Fruit fly (Drosophila melanogaster) whole organism, embryonic: Measurements from ENCODE around the gene CG13126.

Source experiments
- Aef1 ChIP-seq: fragments of 200-800 bp; sonication (Bioruptor generic); IDR thresholded peaks from 3 replicates; pipeline ENCODE4 v1.3.6; 2022; ENCODE audit warnings: missing biosample characterization, missing genetic modification characterization
- CG10274 ChIP-seq: fragments of 200-800 bp; sonication (Bioruptor generic); optimal IDR thresholded peaks from 3 replicates; lab custom pipeline; 2017; ENCODE audit warnings: missing biosample characterization, mild to moderate bottlenecking, missing genetic modification characterization
- CG10654 ChIP-seq: fragments of 200-800 bp; sonication (Bioruptor generic); optimal IDR thresholded peaks from 2 replicates; lab custom pipeline; 2016; ENCODE audit warnings: missing biosample characterization, missing genetic modification characterization
- CG10979 ChIP-seq: fragments of 200-800 bp; sonication (Bioruptor generic); optimal IDR thresholded peaks from 2 replicates; lab custom pipeline; 2018; ENCODE audit warnings: missing biosample characterization, mild to moderate bottlenecking, missing genetic modification characterization, moderate library complexity
- CG11085 ChIP-seq: fragments of 200-800 bp; sonication (Bioruptor generic); IDR thresholded peaks from 2 replicates; pipeline ENCODE4 v1.3.6; 2022; ENCODE audit warnings: missing biosample characterization, missing genetic modification characterization
- CG12744 ChIP-seq: fragments of 200-800 bp; sonication (Bioruptor generic); optimal IDR thresholded peaks from 2 replicates; lab custom pipeline; 2016; ENCODE audit warnings: missing biosample characterization, missing genetic modification characterization
- CG14860 ChIP-seq: fragments of 200-800 bp; sonication (Bioruptor generic); IDR thresholded peaks from 3 replicates; pipeline ENCODE4 v1.3.6; 2022; ENCODE audit warnings: missing biosample characterization, missing genetic modification characterization; ENCODE audit not compliant: partially characterized antibody
- CG14965 ChIP-seq: fragments of 200-800 bp; sonication (Bioruptor generic); optimal IDR thresholded peaks from 2 replicates; lab custom pipeline; 2016; ENCODE audit warnings: missing biosample characterization, missing genetic modification characterization, borderline replicate concordance
- CG1792 ChIP-seq: fragments of 200-800 bp; sonication (Bioruptor generic); optimal IDR thresholded peaks from 2 replicates; lab custom pipeline; 2016; ENCODE audit warnings: missing biosample characterization, missing genetic modification characterization
- CG2120 ChIP-seq: fragments of 200-800 bp; sonication (Bioruptor generic); optimal IDR thresholded peaks from 3 replicates; lab custom pipeline; 2016; ENCODE audit warnings: missing biosample characterization, missing genetic modification characterization
- CG2199 ChIP-seq: fragments of 200-800 bp; sonication (Bioruptor generic); IDR thresholded peaks from 3 replicates; pipeline ENCODE4 v1.3.6; 2022; ENCODE audit warnings: missing biosample characterization, missing genetic modification characterization
- CG32532 ChIP-seq: fragments of 200-800 bp; sonication (Bioruptor generic); IDR thresholded peaks from 2 replicates; pipeline ENCODE4 v1.3.6; 2022; ENCODE audit warnings: missing biosample characterization, missing genetic modification characterization
- CG7556 ChIP-seq: fragments of 200-800 bp; sonication (Bioruptor generic); optimal IDR thresholded peaks from 2 replicates; lab custom pipeline; 2017; ENCODE audit warnings: missing biosample characterization, mild to moderate bottlenecking, missing genetic modification characterization
- CG7745 ChIP-seq: fragments of 200-800 bp; sonication (Bioruptor generic); optimal IDR thresholded peaks from 2 replicates; lab custom pipeline; 2018; ENCODE audit warnings: missing biosample characterization, mild to moderate bottlenecking, missing genetic modification characterization, moderate library complexity
- CG7928 ChIP-seq: fragments of 200-800 bp; sonication (Bioruptor generic); optimal IDR thresholded peaks from 2 replicates; lab custom pipeline; 2017; ENCODE audit warnings: missing biosample characterization, mild to moderate bottlenecking, missing genetic modification characterization
- CG9817 ChIP-seq: fragments of 200-800 bp; sonication (Bioruptor generic); optimal IDR thresholded peaks from 2 replicates; lab custom pipeline; 2018; ENCODE audit warnings: missing biosample characterization, mild to moderate bottlenecking, missing genetic modification characterization, moderate library complexity
- Dad ChIP-seq: fragments of 200-800 bp; sonication (Bioruptor generic); optimal IDR thresholded peaks from 3 replicates; lab custom pipeline; 2016; ENCODE audit warnings: missing biosample characterization, missing genetic modification characterization
- H15 ChIP-seq: fragments of 200-800 bp; sonication (Bioruptor generic); IDR thresholded peaks from 3 replicates; pipeline ENCODE4 v1.3.6; 2022; ENCODE audit warnings: missing biosample characterization, missing genetic modification characterization
- HmgZ ChIP-seq: fragments of 200-800 bp; sonication (Bioruptor generic); optimal IDR thresholded peaks from 2 replicates; lab custom pipeline; 2018; ENCODE audit warnings: missing biosample characterization, mild to moderate bottlenecking, missing genetic modification characterization
- Hmr ChIP-seq: fragments of 200-800 bp; sonication (Bioruptor generic); optimal IDR thresholded peaks from 3 replicates; lab custom pipeline; 2017; ENCODE audit warnings: mild to moderate bottlenecking, missing biosample characterization, missing genetic modification reagents, missing genetic modification characterization
- Hsf ChIP-seq: fragments of 200-800 bp; sonication (Bioruptor generic); optimal IDR thresholded peaks from 3 replicates; lab custom pipeline; 2016; ENCODE audit warnings: missing biosample characterization, missing genetic modification characterization
- MBD-R2 ChIP-seq: fragments of 200-800 bp; sonication (Bioruptor generic); IDR thresholded peaks from 2 replicates; pipeline ENCODE4 v1.3.6; 2022; ENCODE audit warnings: missing biosample characterization, missing genetic modification characterization
- Oaz ChIP-seq: fragments of 200-800 bp; sonication (Bioruptor generic); IDR thresholded peaks from 2 replicates; pipeline ENCODE4 v1.3.6; 2022; ENCODE audit warnings: missing biosample characterization, missing genetic modification characterization
- Rx ChIP-seq: fragments of 200-800 bp; sonication (Bioruptor generic); IDR thresholded peaks from 2 replicates; pipeline ENCODE4 v1.3.6; 2022; ENCODE audit warnings: missing biosample characterization, missing genetic modification characterization
- Sox102F ChIP-seq: fragments of 200-800 bp; sonication (Bioruptor generic); optimal IDR thresholded peaks from 2 replicates; lab custom pipeline; 2018; ENCODE audit warnings: missing biosample characterization, mild to moderate bottlenecking, missing genetic modification characterization, moderate library complexity
- Trl ChIP-seq, 3 experiments: fragments of >200 bp in 2 of 3; fragments of 200-800 bp in 1 of 3; sonication (Bioruptor generic) in 1 of 3; optimal IDR thresholded peaks; 2 replicates in 1 of 3; 3 replicates in 2 of 3; lab custom pipeline; 2016 to 2017; ENCODE audit warnings: missing biosample characterization in 1 of 3, missing genetic modification characterization in 1 of 3
- YL-1 ChIP-seq: fragments of 200-800 bp; sonication (Bioruptor generic); optimal IDR thresholded peaks from 3 replicates; lab custom pipeline; 2017; ENCODE audit warnings: missing biosample characterization, mild to moderate bottlenecking, missing genetic modification characterization
- abd-A ChIP-seq: fragments of 200-800 bp; sonication (Bioruptor generic); optimal IDR thresholded peaks from 3 replicates; lab custom pipeline; 2019; ENCODE audit warnings: missing biosample characterization, mild to moderate bottlenecking, missing genetic modification characterization, moderate library complexity
- bcd ChIP-seq: fragments of 200-800 bp; sonication (Bioruptor generic); optimal IDR thresholded peaks from 2 replicates; lab custom pipeline; 2017; ENCODE audit warnings: missing biosample characterization, mild to moderate bottlenecking, missing genetic modification characterization
- btn ChIP-seq: fragments of 200-800 bp; sonication (Bioruptor generic); optimal IDR thresholded peaks from 2 replicates; lab custom pipeline; 2016; ENCODE audit warnings: missing biosample characterization, missing genetic modification characterization
- cg ChIP-seq: fragments of 200-800 bp; sonication (Bioruptor generic); optimal IDR thresholded peaks from 3 replicates; lab custom pipeline; 2019; ENCODE audit warnings: missing biosample characterization, mild to moderate bottlenecking, missing genetic modification characterization, moderate library complexity
- chm ChIP-seq: fragments of 200-800 bp; sonication (Bioruptor generic); IDR thresholded peaks from 2 replicates; pipeline ENCODE4 v1.3.6; 2022; ENCODE audit warnings: missing biosample characterization, missing genetic modification characterization
- da ChIP-seq: fragments of 200-800 bp; sonication (Bioruptor generic); optimal IDR thresholded peaks from 2 replicates; lab custom pipeline; 2016; ENCODE audit warnings: missing biosample characterization, missing genetic modification characterization
- dmrt99B ChIP-seq: fragments of 200-800 bp; sonication (Bioruptor generic); optimal IDR thresholded peaks from 2 replicates; lab custom pipeline; 2018; ENCODE audit warnings: missing biosample characterization, mild to moderate bottlenecking, missing genetic modification characterization, moderate library complexity
- gcm ChIP-seq: fragments of 200-800 bp; sonication (Bioruptor generic); optimal IDR thresholded peaks from 2 replicates; lab custom pipeline; 2019; ENCODE audit warnings: missing biosample characterization, mild to moderate bottlenecking, missing genetic modification characterization, moderate library complexity
- lab ChIP-seq: fragments of 200-800 bp; sonication (Bioruptor generic); optimal IDR thresholded peaks from 3 replicates; lab custom pipeline; 2017; ENCODE audit warnings: missing biosample characterization, missing genetic modification characterization, mild to moderate bottlenecking, moderate library complexity, missing genetic modification reagents
- maf-S ChIP-seq: fragments of 200-800 bp; sonication (Bioruptor generic); optimal IDR thresholded peaks from 2 replicates; lab custom pipeline; 2016; ENCODE audit warnings: missing biosample characterization, missing genetic modification characterization
- nau ChIP-seq: fragments of 200-800 bp; sonication (Bioruptor generic); optimal IDR thresholded peaks from 3 replicates; lab custom pipeline; 2017; ENCODE audit warnings: missing biosample characterization, mild to moderate bottlenecking, missing genetic modification characterization, missing genetic modification reagents
- oc ChIP-seq: fragments of 200-800 bp; sonication (Bioruptor generic); optimal IDR thresholded peaks from 2 replicates; lab custom pipeline; 2018; ENCODE audit warnings: missing biosample characterization, mild to moderate bottlenecking, missing genetic modification characterization, moderate library complexity
- psq ChIP-seq: fragments of 200-800 bp; sonication (Bioruptor generic); optimal IDR thresholded peaks from 2 replicates; lab custom pipeline; 2017; ENCODE audit warnings: missing biosample characterization, missing genetic modification characterization
- pum ChIP-seq: fragments of 200-800 bp; sonication (Bioruptor generic); optimal IDR thresholded peaks from 2 replicates; lab custom pipeline; 2016; ENCODE audit warnings: missing biosample characterization, missing genetic modification characterization
- row ChIP-seq: fragments of 200-800 bp; sonication (Bioruptor generic); IDR thresholded peaks from 3 replicates; pipeline ENCODE4 v1.3.6; 2022; ENCODE audit warnings: missing biosample characterization, missing genetic modification characterization
- scrt ChIP-seq: fragments of 200-800 bp; sonication (Bioruptor generic); optimal IDR thresholded peaks from 2 replicates; lab custom pipeline; 2018; ENCODE audit warnings: missing biosample characterization, mild to moderate bottlenecking, missing genetic modification characterization, moderate library complexity
- vnd ChIP-seq: fragments of 200-800 bp; sonication (Bioruptor generic); IDR thresholded peaks from 3 replicates; pipeline ENCODE4 v1.3.6; 2022; ENCODE audit warnings: missing biosample characterization, missing genetic modification characterization; ENCODE audit not compliant: partially characterized antibody
- vvl ChIP-seq: fragments of 200-800 bp; sonication (Bioruptor generic); IDR thresholded peaks from 2 replicates; pipeline ENCODE4 v1.3.6; 2022; ENCODE audit warnings: missing biosample characterization, missing genetic modification characterization
- wdn ChIP-seq: fragments of 200-800 bp; sonication (Bioruptor generic); IDR thresholded peaks from 2 replicates; pipeline ENCODE4 v1.3.6; 2022; ENCODE audit warnings: missing biosample characterization, missing genetic modification characterization

The CG13126 gene

DNA sequence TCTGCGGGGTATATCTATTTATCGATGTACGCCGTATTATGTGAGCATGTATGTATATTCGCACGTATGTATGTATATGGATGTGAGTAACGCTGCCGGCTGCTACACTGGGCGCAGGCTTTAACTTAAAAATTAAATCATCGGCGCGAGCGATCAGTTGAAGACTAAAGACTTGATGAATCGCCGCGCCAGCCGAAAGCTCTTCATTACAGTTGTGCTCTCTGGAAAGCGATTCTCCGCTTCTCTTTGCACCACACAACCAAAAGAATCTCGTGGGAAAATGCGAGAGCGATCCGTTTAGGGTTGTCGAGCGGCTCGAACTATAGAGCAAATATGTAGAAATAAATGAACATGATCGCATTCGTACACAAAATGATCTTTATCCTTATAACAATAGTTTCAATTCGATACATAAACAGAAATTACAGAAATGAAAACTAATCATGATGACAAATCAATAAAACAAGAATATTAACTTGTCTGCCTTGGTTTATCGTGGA, 45.5 kb downstream of the CG13126 start, which contains the start of gene CG13124 (continued):
- TF ChIP-seq CG11085 (no peak), bcd (GFP tag; lab: Kevin White, UChicago) (no peak), maf-S (no peak), CG2120 (GFP tag; lab: Kevin White, UChicago) (peak; percentile 46), CG12744 (no peak), H15 (GFP tag; lab: Robert Waterston, UW) (no peak)

DNA sequence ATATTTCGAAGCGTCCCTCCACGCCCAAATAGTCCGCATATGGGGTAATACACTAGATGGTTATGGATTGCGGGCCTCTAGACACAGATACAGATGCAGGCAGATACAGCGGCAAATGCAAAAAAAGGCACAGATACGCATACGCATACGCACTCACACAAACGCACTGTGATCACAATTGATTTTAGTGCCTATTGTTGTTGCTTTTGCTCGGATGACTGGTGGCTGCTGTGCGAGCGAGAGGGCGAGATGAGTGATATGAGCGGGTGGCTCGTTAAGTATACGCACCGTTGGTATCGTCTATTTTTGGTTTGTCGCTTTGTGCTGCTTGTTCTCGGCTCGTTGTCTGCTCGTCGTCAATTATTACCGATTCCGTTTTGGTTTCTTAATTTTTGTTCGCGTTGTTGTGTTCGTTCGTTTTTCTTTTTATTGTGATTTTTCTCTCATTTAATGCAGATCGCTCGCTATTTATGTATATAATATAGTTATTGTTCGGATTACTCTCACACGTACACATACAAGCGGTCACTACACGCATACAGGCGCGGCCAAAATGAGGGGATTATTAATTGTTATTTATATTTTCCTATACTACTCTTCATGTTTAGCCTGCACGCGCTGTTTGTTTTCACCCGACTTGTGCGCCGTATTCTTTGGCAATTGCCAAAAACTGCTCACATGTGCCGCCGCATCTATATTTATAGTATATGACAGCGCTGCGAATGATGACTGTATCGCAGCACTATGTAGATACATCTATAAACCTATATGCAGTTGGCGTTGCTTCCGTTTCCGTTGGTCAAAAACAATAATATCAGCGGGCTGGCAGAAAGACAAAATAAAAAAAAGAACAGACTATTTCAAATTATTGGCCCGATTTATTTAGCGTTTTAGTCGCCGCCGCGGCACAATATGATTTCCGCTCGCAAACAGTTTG, 46.4 kb downstream of the CG13126 start:
- TF ChIP-seq CG7745 (no peak), vvl (peak; percentile 7; the same call in 1 of the 2 replicates), CG32532 (GFP tag; lab: Robert Waterston, UW) (no peak), oc (tag; lab: Kevin White, UChicago) (peak; percentile 37), chm (0 out of 2 replicates have a peak, but pooled peaks have one; percentile 45), lab (GFP tag; lab: Kevin White, UChicago) (no peak), Trl (optimal IDR thresholded peaks at IDR 0.05; lab: Kevin White, UChicago) (peak in 1 of 2 experiments; percentile 9), Trl (GFP tag; optimal IDR thresholded peaks at IDR 0.05; lab: Kevin White, UChicago) (no peak), da (GFP tag; lab: Kevin White, UChicago) (no peak), vnd (no peak), CG14965 (GFP tag; lab: Kevin White, UChicago) (no peak), abd-A (tag; lab: Kevin White, UChicago) (peak; percentile 90), CG1792 (GFP tag; lab: Kevin White, UChicago) (no peak), pum (GFP tag; lab: Kevin White, UChicago) (no peak), CG10654 (no peak), gcm (GFP tag; lab: Kevin White, UChicago) (peak; percentile 9), psq (peak; percentile 81), Aef1 (no peak; the same call in 1 of the 3 replicates), Dad (GFP tag; lab: Kevin White, UChicago) (no peak), CG7556 (GFP tag; lab: Kevin White, UChicago) (no peak), cg (GFP tag; lab: Kevin White, UChicago) (peak; percentile 85), Sox102F (peak; percentile 58), CG7928 (GFP tag; lab: Kevin White, UChicago) (no peak), dmrt99B (tag; lab: Kevin White, UChicago) (no peak), Hsf (GFP tag; lab: Kevin White, UChicago) (no peak), MBD-R2 (peak; percentile 20; the same call in 1 of the 2 replicates), CG9817 (tag; lab: Kevin White, UChicago) (no peak), btn (no peak), row (GFP tag; lab: Robert Waterston, UW) (peak; percentile 26; the same call in 1 of the 3 replicates), Rx (GFP tag; lab: Robert Waterston, UW) (no peak), CG2199 (peak; percentile 67; the same call in 1 of the 3 replicates), HmgZ (tag; lab: Kevin White, UChicago) (no peak), Hmr (peak; percentile 1), nau (peak; percentile 30), CG10274 (GFP tag; lab: Kevin White, UChicago) (no peak), scrt (GFP tag; lab: Kevin White, UChicago) (no peak), Oaz (no peak), YL-1 (GFP tag; lab: Kevin White, UChicago) (no peak), wdn (GFP tag; lab: Robert Waterston, UW) (no peak), CG10979 (tag; lab: Kevin White, UChicago) (peak; percentile 66), CG14860 (GFP tag; lab: Robert Waterston, UW) (no peak)
